Worm (Caenorhabditis elegans) whole organism, young adult: Measurements from ENCODE around the gene Y62E10A.6.

ENCODE experiments used
- B0261.1 ChIP-seq: sonication (generic microtip); optimal IDR thresholded peaks from 2 replicates; lab custom pipeline; 2016; ENCODE audit warnings: mild to moderate bottlenecking, missing genetic modification characterization, moderate library complexity, missing compliant biosample characterization
- C06A6.2 ChIP-seq: fragments of 200-800 bp; sonication (Bioruptor generic); conservative IDR thresholded peaks from 2 replicates; pipeline ENCODE4 v1.3.6; 2022; ENCODE audit warnings: missing genetic modification characterization, missing compliant biosample characterization
- D2030.7 ChIP-seq: fragments of 200-800 bp; sonication (Bioruptor generic); IDR thresholded peaks from 2 replicates; pipeline ENCODE4 v1.3.6; 2022; ENCODE audit warnings: missing genetic modification reagents, missing genetic modification characterization, missing compliant biosample characterization
- F33H1.4 ChIP-seq: fragments of 200-800 bp; sonication (Bioruptor generic); IDR thresholded peaks from 2 replicates; pipeline ENCODE4 v1.3.6; 2022; ENCODE audit warnings: missing genetic modification reagents, missing genetic modification characterization, missing compliant biosample characterization
- atf-7 ChIP-seq: sonication (generic microtip); optimal IDR thresholded peaks from 2 replicates; lab custom pipeline; 2017; ENCODE audit warnings: mild to moderate bottlenecking, missing genetic modification characterization, missing compliant biosample characterization
- attf-3 ChIP-seq: fragments of 200-800 bp; sonication (Bioruptor generic); conservative IDR thresholded peaks from 2 replicates; pipeline ENCODE4 v1.3.6; 2022; ENCODE audit warnings: missing genetic modification reagents, missing genetic modification characterization, missing compliant biosample characterization
- ceh-100 ChIP-seq: fragments of 200-800 bp; sonication (Bioruptor generic); IDR thresholded peaks from 2 replicates; pipeline ENCODE4 v1.3.6; 2022; ENCODE audit warnings: missing genetic modification reagents, missing genetic modification characterization, missing compliant biosample characterization
- ceh-40 ChIP-seq: fragments of 200-800 bp; sonication (Bioruptor generic); IDR thresholded peaks from 2 replicates; pipeline ENCODE4 v1.3.6; 2022; ENCODE audit warnings: missing genetic modification characterization, missing compliant biosample characterization
- ceh-79 ChIP-seq: sonication (generic microtip); optimal IDR thresholded peaks from 2 replicates; lab custom pipeline; 2017; ENCODE audit warnings: mild to moderate bottlenecking, missing genetic modification characterization, missing compliant biosample characterization
- ceh-91 ChIP-seq: fragments of 200-800 bp; sonication (Bioruptor generic); IDR thresholded peaks from 2 replicates; pipeline ENCODE4 v1.3.6; 2022; ENCODE audit warnings: missing genetic modification reagents, missing genetic modification characterization, missing compliant biosample characterization
- dox-1 ChIP-seq: fragments of 200-800 bp; sonication (Bioruptor generic); IDR thresholded peaks from 2 replicates; pipeline ENCODE4 v1.3.6; 2022; ENCODE audit warnings: missing genetic modification reagents, missing genetic modification characterization, missing compliant biosample characterization
- dpff-1 ChIP-seq: sonication (generic microtip); optimal IDR thresholded peaks from 2 replicates; lab custom pipeline; 2017; ENCODE audit warnings: mild to moderate bottlenecking, missing genetic modification characterization, missing compliant biosample characterization
- dpl-1 ChIP-seq: fragments of 150-350 bp; optimal IDR thresholded peaks from 2 replicates; lab custom pipeline; 2014; ENCODE audit warnings: missing biosample characterization, missing genetic modification reagents, missing genetic modification characterization
- efl-1 ChIP-seq: fragments of 150-350 bp; optimal IDR thresholded peaks from 2 replicates; lab custom pipeline; 2014; ENCODE audit warnings: missing biosample characterization, missing genetic modification reagents, missing genetic modification characterization
- fkh-3 ChIP-seq: sonication (generic microtip); optimal IDR thresholded peaks from 2 replicates; lab custom pipeline; 2016; ENCODE audit warnings: mild to moderate bottlenecking, missing genetic modification characterization, missing compliant biosample characterization
- hmg-1.2 ChIP-seq: fragments of 200-800 bp; sonication (Bioruptor generic); IDR thresholded peaks from 2 replicates; pipeline ENCODE4 v1.3.6; 2022; ENCODE audit warnings: missing genetic modification reagents, missing genetic modification characterization, missing compliant biosample characterization
- hsf-1 ChIP-seq: fragments of 200-800 bp; sonication (Bioruptor generic); IDR thresholded peaks from 2 replicates; pipeline ENCODE4 v1.3.6; 2022; ENCODE audit warnings: missing genetic modification reagents, missing genetic modification characterization, missing compliant biosample characterization
- lin-26 ChIP-seq: fragments of 200-800 bp; sonication (Bioruptor generic); IDR thresholded peaks from 2 replicates; pipeline ENCODE4 v1.3.6; 2022; ENCODE audit warnings: missing genetic modification reagents, missing genetic modification characterization, missing compliant biosample characterization
- lin-35 ChIP-seq, 3 experiments: fragments of 150-350 bp in 2 of 3; sonication (generic microtip) in 1 of 3; optimal IDR thresholded peaks; 2 replicates each; lab custom pipeline; 2014 to 2018; ENCODE audit warnings: missing biosample characterization in 3 of 3, missing genetic modification characterization in 3 of 3, missing genetic modification reagents in 3 of 3
- lin-54 ChIP-seq: fragments of 200-800 bp; sonication (Bioruptor generic); optimal IDR thresholded peaks from 2 replicates; lab custom pipeline; 2018; ENCODE audit warnings: mild to moderate bottlenecking, missing genetic modification characterization, missing compliant biosample characterization
- lsl-1 ChIP-seq: fragments of 200-800 bp; sonication (Bioruptor generic); optimal IDR thresholded peaks from 2 replicates; lab custom pipeline; 2018; ENCODE audit warnings: mild to moderate bottlenecking, missing genetic modification characterization, moderate library complexity, missing compliant biosample characterization
- madf-6 ChIP-seq: fragments of 200-800 bp; sonication (Bioruptor generic); IDR thresholded peaks from 2 replicates; pipeline ENCODE4 v1.3.6; 2022; ENCODE audit warnings: missing genetic modification reagents, missing genetic modification characterization, missing compliant biosample characterization
- madf-8 ChIP-seq: fragments of 200-800 bp; sonication (Bioruptor generic); conservative IDR thresholded peaks from 2 replicates; pipeline ENCODE4 v1.3.6; 2022; ENCODE audit warnings: missing genetic modification reagents, missing genetic modification characterization, missing compliant biosample characterization
- mcd-1 ChIP-seq: fragments of 200-800 bp; sonication (Bioruptor generic); IDR thresholded peaks from 2 replicates; pipeline ENCODE4 v1.3.6; 2022; ENCODE audit warnings: missing genetic modification reagents, missing genetic modification characterization, missing compliant biosample characterization
- nfya-2 ChIP-seq: fragments of 200-800 bp; sonication (Bioruptor generic); IDR thresholded peaks from 2 replicates; pipeline ENCODE4 v1.3.6; 2022; ENCODE audit warnings: missing genetic modification reagents, missing genetic modification characterization, missing compliant biosample characterization
- nhr-179 ChIP-seq: sonication (generic microtip); optimal IDR thresholded peaks from 2 replicates; lab custom pipeline; 2016; ENCODE audit warnings: mild to moderate bottlenecking, missing genetic modification characterization, missing compliant biosample characterization
- nhr-90 ChIP-seq: sonication (generic microtip); optimal IDR thresholded peaks from 2 replicates; lab custom pipeline; 2016; ENCODE audit warnings: missing genotype, mild to moderate bottlenecking, missing genetic modification characterization, missing compliant biosample characterization
- snpc-1.3 ChIP-seq: sonication (generic microtip); optimal IDR thresholded peaks from 2 replicates; lab custom pipeline; 2017; ENCODE audit warnings: missing genetic modification characterization, mild to moderate bottlenecking, missing compliant biosample characterization, antibody characterized with exemption, moderate library complexity, missing genotype, missing genetic modification reagents; ENCODE audit not compliant: insufficient read depth
- snpc-3.4 ChIP-seq: sonication (generic microtip); optimal IDR thresholded peaks from 2 replicates; lab custom pipeline; 2017; ENCODE audit warnings: missing genetic modification characterization, mild to moderate bottlenecking, missing compliant biosample characterization, antibody characterized with exemption, moderate library complexity, missing genotype, missing genetic modification reagents
- snpc-4 ChIP-seq, 5 experiments: fragments of 150-350 bp in 1 of 5; sonication (generic microtip) in 4 of 5; optimal IDR thresholded peaks; 2 replicates each; lab custom pipeline; 2014 to 2018; ENCODE audit warnings: missing genetic modification characterization in 5 of 5, missing biosample characterization in 3 of 5, antibody characterized with exemption in 2 of 5, mild to moderate bottlenecking in 2 of 5, missing compliant biosample characterization in 2 of 5, missing genotype in 2 of 5, moderate library complexity in 2 of 5, missing genetic modification reagents in 1 of 5
- somi-1 ChIP-seq: fragments of 200-800 bp; sonication (Bioruptor generic); optimal IDR thresholded peaks from 2 replicates; lab custom pipeline; 2018; ENCODE audit warnings: mild to moderate bottlenecking, missing genetic modification characterization, missing compliant biosample characterization
- unc-130 ChIP-seq: sonication (generic microtip); optimal IDR thresholded peaks from 2 replicates; lab custom pipeline; 2016; ENCODE audit warnings: missing genetic modification reagents, missing genetic modification characterization, missing compliant biosample characterization
- unc-62 ChIP-seq: fragments of 150-350 bp; optimal IDR thresholded peaks from 2 replicates; lab custom pipeline; 2014; ENCODE audit warnings: missing biosample characterization, missing genetic modification reagents, missing genetic modification characterization
- xnd-1 ChIP-seq: sonication (generic microtip); optimal IDR thresholded peaks from 2 replicates; lab custom pipeline; 2016; ENCODE audit warnings: missing genotype, missing genetic modification reagents, missing genetic modification characterization, missing compliant biosample characterization
- ztf-28 ChIP-seq: fragments of 200-800 bp; sonication (Bioruptor generic); IDR thresholded peaks from 2 replicates; pipeline ENCODE4 v1.3.6; 2022; ENCODE audit warnings: missing genetic modification reagents, missing genetic modification characterization, missing compliant biosample characterization

Gene Y62E10A.6

DNA sequence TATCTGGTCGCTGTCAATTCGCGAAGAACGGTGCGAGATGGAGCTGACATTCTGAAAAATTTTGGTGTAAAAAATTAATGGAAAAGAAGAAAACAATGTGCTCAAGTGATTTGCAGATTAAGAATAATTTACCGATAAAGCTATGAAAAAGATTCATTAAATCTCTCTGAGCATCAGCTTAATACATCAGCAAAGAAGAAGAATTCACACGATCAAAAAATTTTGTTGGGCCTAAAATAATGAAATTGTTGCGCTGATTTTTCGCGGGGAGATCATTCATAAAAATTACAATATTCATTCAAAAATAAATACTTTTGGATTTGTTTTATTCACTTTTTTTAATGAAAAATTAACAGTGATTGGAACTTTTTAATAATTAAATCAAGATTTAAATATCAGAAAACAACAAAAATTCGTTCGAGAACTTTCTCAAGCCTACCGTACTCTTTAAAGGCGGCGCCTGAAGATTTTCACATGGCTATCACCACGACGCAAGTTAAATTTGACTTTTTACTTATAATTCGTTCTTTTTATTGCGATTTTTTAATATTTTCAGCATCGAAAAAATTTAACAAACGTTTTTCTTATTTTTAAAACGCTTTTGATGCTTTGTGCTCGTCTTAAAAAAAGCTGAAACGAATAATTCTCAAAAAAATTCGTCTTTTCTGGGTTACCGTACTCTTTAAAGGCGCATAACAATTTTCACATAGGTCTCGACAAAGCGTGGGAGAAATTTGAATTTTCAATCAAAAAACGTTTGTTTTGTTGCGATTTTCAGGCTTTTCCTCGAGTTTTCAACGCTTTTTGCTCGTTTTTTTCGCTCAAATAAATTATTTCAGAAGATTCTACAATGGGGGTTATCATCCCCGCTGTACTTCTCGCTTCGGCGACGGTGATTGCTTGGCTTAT lies 28.9 kb downstream of the Y62E10A.6 start, which contains the start of the genes memi-2 and cyp-31A5:
TSS of gene memi-2 (minus strand) at position 51 of the 909 bp plus-strand sequence.
TSS of gene cyp-31A5 (plus strand) at position 834 of the 909 bp plus-strand sequence.
- 0 out of 2 replicates have a peak, but pooled peaks have one; percentile 32 for TF ChIP-seq ceh-91 (GFP tag; lab: Robert Waterston, UW)
- no peak for TF ChIP-seq nhr-179 (tag; lab: Kevin White, UChicago)
- TF ChIP-seq F33H1.4 (GFP tag; lab: Robert Waterston, UW): peak; percentile 59
- no peak for TF ChIP-seq unc-62 (GFP tag; lab: Kevin White, UChicago)
- no peak for TF ChIP-seq unc-130 (GFP tag; lab: Kevin White, UChicago)
- no peak for TF ChIP-seq nhr-90 (tag; lab: Kevin White, UChicago)
- TF ChIP-seq hsf-1: peak; percentile 89
- TF ChIP-seq lsl-1 (GFP tag; lab: Kevin White, UChicago): peak; percentile 81
- TF ChIP-seq snpc-4 (GFP tag; optimal IDR thresholded peaks at IDR 0.05; lab: Kevin White, UChicago): no peak
- TF ChIP-seq snpc-4 (tag; optimal IDR thresholded peaks at IDR 0.05; lab: Kevin White, UChicago): peak in 1 of 4 experiments; percentile 36
- no peak for TF ChIP-seq mcd-1 (GFP tag; lab: Robert Waterston, UW)
- TF ChIP-seq attf-3 (GFP tag; lab: Robert Waterston, UW): no peak
- TF ChIP-seq efl-1 (GFP tag; lab: Kevin White, UChicago): peak; percentile 64
- TF ChIP-seq madf-6 (GFP tag; lab: Robert Waterston, UW): peak; percentile 66
- peak; percentile 17 for TF ChIP-seq snpc-1.3 (tag; lab: Kevin White, UChicago)
- TF ChIP-seq, all 124 proteins: peak for 8

DNA sequence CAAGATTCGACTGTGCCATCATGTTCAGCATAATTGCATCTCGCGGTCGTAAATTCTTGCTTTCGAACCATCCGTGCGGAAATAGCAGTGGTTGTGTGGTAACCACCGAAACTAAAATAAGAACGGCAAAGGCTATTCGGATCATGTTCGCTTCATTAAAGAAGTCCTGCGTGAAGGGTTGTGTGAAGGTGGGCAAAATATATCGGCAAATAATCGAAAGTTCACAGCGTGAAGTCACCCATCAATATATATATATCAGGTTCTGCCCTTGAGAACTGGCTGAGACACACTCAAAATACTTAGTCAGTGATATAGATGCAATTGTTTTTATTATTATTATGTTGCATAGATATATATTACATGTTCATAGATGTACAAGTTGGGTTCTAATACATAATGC lies 36.2 kb downstream of the Y62E10A.6 start, which contains the start of gene Y62E10A.19:
TSS of gene Y62E10A.19 (minus strand) at position 289 of the 400 bp plus-strand sequence.
- TF ChIP-seq dpff-1 (tag; lab: Kevin White, UChicago) (no peak), fkh-3 (tag; lab: Kevin White, UChicago) (no peak), snpc-3.4 (tag; lab: Kevin White, UChicago) (no peak), ztf-28 (GFP tag; lab: Robert Waterston, UW) (no peak), lin-54 (GFP tag; lab: Kevin White, UChicago) (no peak), somi-1 (GFP tag; lab: Kevin White, UChicago) (no peak), C06A6.2 (GFP tag; lab: Robert Waterston, UW) (no peak), ceh-100 (GFP tag; lab: Robert Waterston, UW) (no peak), B0261.1 (tag; lab: Kevin White, UChicago) (no peak), lin-26 (GFP tag; lab: Robert Waterston, UW) (no peak)
- TF ChIP-seq, all 124 proteins: peak for 0

DNA sequence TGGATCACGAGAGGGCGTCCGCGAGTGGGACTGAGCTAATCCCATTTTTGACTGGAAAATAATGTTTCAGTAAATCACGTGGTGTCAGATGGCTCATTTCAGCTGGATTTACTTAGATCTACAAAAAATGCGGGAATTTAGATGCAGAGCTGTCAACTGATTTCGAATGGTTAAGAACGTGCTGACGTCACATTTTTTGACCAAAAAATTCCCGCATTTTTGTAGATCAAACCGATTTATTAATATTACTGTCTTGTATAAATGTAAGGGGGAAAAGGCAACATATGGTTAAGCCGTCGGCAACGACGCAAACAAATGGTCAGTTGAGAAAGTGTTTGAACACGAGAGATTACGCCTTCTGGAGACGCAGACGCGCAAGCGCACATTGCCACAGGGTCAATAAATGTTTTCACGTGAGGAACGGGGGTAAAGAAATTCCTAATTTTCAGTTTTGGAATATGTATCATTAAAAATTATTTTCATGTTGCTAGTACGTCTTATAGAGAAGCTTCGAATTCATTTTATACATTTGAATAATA lies 41.1 kb downstream of the Y62E10A.6 start, which contains the start of gene gcl-1:
TSS of gene gcl-1 (minus strand) at position 51 of the 539 bp plus-strand sequence.
- peak; percentile 28; the same call in 1 of the 2 replicates for TF ChIP-seq hmg-1.2 (GFP tag; lab: Robert Waterston, UW)
- TF ChIP-seq dox-1 (GFP tag; lab: Robert Waterston, UW): no peak

DNA sequence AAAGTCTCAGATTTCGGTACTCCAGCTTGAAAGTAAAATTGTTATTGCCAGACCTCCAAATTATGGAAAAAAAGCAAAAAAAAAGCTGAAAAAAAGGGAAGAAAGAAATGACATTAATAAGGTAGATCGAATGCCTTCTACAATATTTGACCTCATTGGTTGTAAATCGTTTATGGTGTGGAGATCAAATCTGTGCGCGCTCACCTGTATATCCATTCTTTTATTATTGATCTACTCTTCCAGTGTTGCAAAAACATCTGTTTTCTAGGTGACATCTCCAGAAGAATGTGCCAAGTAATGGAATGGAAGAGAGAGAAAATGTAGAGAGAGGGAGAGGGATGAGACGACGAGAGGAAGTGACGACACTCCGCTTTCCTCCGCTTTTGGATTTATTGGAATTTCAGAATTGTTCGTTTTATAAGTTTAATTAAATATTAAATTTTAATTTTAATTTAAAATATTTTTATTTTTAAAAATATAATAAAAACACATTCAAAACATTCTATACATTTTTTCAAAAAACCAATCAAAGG lies 44.0 kb downstream of the Y62E10A.6 start, which contains the start of the genes pik-1 and aptf-2:
TSS of gene pik-1 (plus strand) at position 303 of the 533 bp plus-strand sequence.
TSS of gene aptf-2 (minus strand) at position 313 of the 533 bp plus-strand sequence.
- no peak for TF ChIP-seq ceh-79 (tag; lab: Kevin White, UChicago)
- peak; percentile 70 for TF ChIP-seq hsf-1
- no peak for TF ChIP-seq snpc-4 (GFP tag; optimal IDR thresholded peaks at IDR 0.05; lab: Kevin White, UChicago)
- peak in 1 of 4 experiments; percentile 10 for TF ChIP-seq snpc-4 (tag; optimal IDR thresholded peaks at IDR 0.05; lab: Kevin White, UChicago)
- TF ChIP-seq efl-1 (GFP tag; lab: Kevin White, UChicago): peak; percentile 91
- TF ChIP-seq F33H1.4 (GFP tag; lab: Robert Waterston, UW): peak; percentile 21; the same call in 1 of the 2 replicates
- 0 out of 2 replicates have a peak, but pooled peaks have one; percentile 13 for TF ChIP-seq ceh-91 (GFP tag; lab: Robert Waterston, UW)
- peak; percentile 54 for TF ChIP-seq dpl-1 (GFP tag; lab: Kevin White, UChicago)
- no peak for TF ChIP-seq ceh-40 (GFP tag; lab: Robert Waterston, UW)
- TF ChIP-seq attf-3 (GFP tag; lab: Robert Waterston, UW): peak; percentile 45; the same call in 1 of the 2 replicates
- peak; percentile 15 for TF ChIP-seq lin-54 (GFP tag; lab: Kevin White, UChicago)
- TF ChIP-seq D2030.7 (GFP tag; lab: Robert Waterston, UW): peak; percentile 48
- TF ChIP-seq madf-8 (GFP tag; lab: Robert Waterston, UW): peak; percentile 69
- peak; percentile 13 for TF ChIP-seq lsl-1 (GFP tag; lab: Kevin White, UChicago)
- TF ChIP-seq atf-7 (tag; lab: Kevin White, UChicago): no peak
- TF ChIP-seq xnd-1 (tag; lab: Kevin White, UChicago): peak; percentile 58
- no peak for TF ChIP-seq nfya-2
- TF ChIP-seq lin-35 (GFP tag; optimal IDR thresholded peaks at IDR 0.05; lab: Kevin White, UChicago): peak in 1 of 3 experiments; percentile 3
- peak; percentile 94 for TF ChIP-seq madf-6 (GFP tag; lab: Robert Waterston, UW)
- TF ChIP-seq, all 124 proteins: peak for 14
